Fruit fly (Drosophila melanogaster) whole organism, embryonic: ENCODE results near the gene CG15814.

Experiments used
- CG10209 ChIP-seq: fragments of 200-800 bp; sonication (Bioruptor generic); optimal IDR thresholded peaks from 3 replicates; lab custom pipeline; 2017; ENCODE audit warnings: missing biosample characterization, mild to moderate bottlenecking, missing genetic modification characterization, missing genetic modification reagents
- CG10366 ChIP-seq: fragments of 200-800 bp; sonication (Bioruptor generic); IDR thresholded peaks from 2 replicates; pipeline ENCODE4 v1.3.6; 2022; ENCODE audit warnings: missing biosample characterization, missing genetic modification characterization
- CG11085 ChIP-seq: fragments of 200-800 bp; sonication (Bioruptor generic); IDR thresholded peaks from 2 replicates; pipeline ENCODE4 v1.3.6; 2022; ENCODE audit warnings: missing biosample characterization, missing genetic modification characterization
- CG11504 ChIP-seq: fragments of 200-800 bp; sonication (Bioruptor generic); optimal IDR thresholded peaks from 3 replicates; lab custom pipeline; 2019; ENCODE audit warnings: missing biosample characterization, mild to moderate bottlenecking, missing genetic modification characterization, moderate library complexity
- CG13296 ChIP-seq: fragments of 200-800 bp; sonication (Bioruptor generic); optimal IDR thresholded peaks from 3 replicates; lab custom pipeline; 2018; ENCODE audit warnings: missing biosample characterization, mild to moderate bottlenecking, missing genetic modification characterization
- CG17802 ChIP-seq: fragments of 200-800 bp; sonication (Bioruptor generic); optimal IDR thresholded peaks from 2 replicates; lab custom pipeline; 2018; ENCODE audit warnings: missing biosample characterization, mild to moderate bottlenecking, missing genetic modification characterization, moderate library complexity
- CG1832 ChIP-seq: fragments of 200-800 bp; sonication (Bioruptor generic); optimal IDR thresholded peaks from 2 replicates; lab custom pipeline; 2017; ENCODE audit warnings: missing biosample characterization, mild to moderate bottlenecking, missing genetic modification characterization, inconsistent platforms
- CG31365 ChIP-seq: fragments of 200-800 bp; sonication (Bioruptor generic); optimal IDR thresholded peaks from 2 replicates; lab custom pipeline; 2018; ENCODE audit warnings: missing biosample characterization, mild to moderate bottlenecking, missing genetic modification characterization
- CG3163 ChIP-seq: fragments of 200-800 bp; sonication (Bioruptor generic); optimal IDR thresholded peaks from 3 replicates; lab custom pipeline; 2016; ENCODE audit warnings: missing biosample characterization, missing genetic modification characterization
- CG32767 ChIP-seq: fragments of 200-800 bp; sonication (Bioruptor generic); IDR thresholded peaks from 2 replicates; pipeline ENCODE4 v1.3.6; 2022; ENCODE audit warnings: missing biosample characterization, missing genetic modification characterization
- CG6254 ChIP-seq: fragments of 200-800 bp; sonication (Bioruptor generic); optimal IDR thresholded peaks from 3 replicates; lab custom pipeline; 2017; ENCODE audit warnings: mild to moderate bottlenecking, missing biosample characterization, missing genetic modification reagents, missing genetic modification characterization
- CG8388 ChIP-seq: fragments of 200-800 bp; sonication (Bioruptor generic); optimal IDR thresholded peaks from 2 replicates; lab custom pipeline; 2019; ENCODE audit warnings: missing biosample characterization, mild to moderate bottlenecking, missing genetic modification characterization, moderate library complexity
- CG8478 ChIP-seq: fragments of >200 bp; optimal IDR thresholded peaks from 2 replicates; lab custom pipeline; 2018
- CG8944 ChIP-seq: fragments of 200-800 bp; sonication (Bioruptor generic); optimal IDR thresholded peaks from 3 replicates; lab custom pipeline; 2016; ENCODE audit warnings: missing biosample characterization, missing genetic modification characterization
- CG9727 ChIP-seq: fragments of 200-800 bp; sonication (Bioruptor generic); optimal IDR thresholded peaks from 3 replicates; lab custom pipeline; 2017; ENCODE audit warnings: missing biosample characterization, mild to moderate bottlenecking, missing genetic modification characterization
- CoRest ChIP-seq: fragments of 200-800 bp; sonication (Bioruptor generic); optimal IDR thresholded peaks from 3 replicates; lab custom pipeline; 2018; ENCODE audit warnings: missing biosample characterization, mild to moderate bottlenecking, missing genetic modification characterization, moderate library complexity
- Dip3 ChIP-seq: fragments of 200-800 bp; sonication (Bioruptor generic); optimal IDR thresholded peaks from 3 replicates; lab custom pipeline; 2016; ENCODE audit warnings: missing biosample characterization, missing genetic modification characterization
- Dll ChIP-seq: fragments of 200-800 bp; sonication (Bioruptor generic); IDR thresholded peaks from 4 replicates; pipeline ENCODE4 v1.3.6; 2022; ENCODE audit warnings: missing biosample characterization, missing genetic modification characterization; ENCODE audit not compliant: partially characterized antibody
- Dref ChIP-seq: fragments of 200-800 bp; sonication (Bioruptor generic); IDR thresholded peaks from 2 replicates; pipeline ENCODE4 v1.3.6; 2022; ENCODE audit warnings: missing biosample characterization, missing genetic modification characterization
- Drgx ChIP-seq: fragments of 200-800 bp; sonication (Bioruptor generic); IDR thresholded peaks from 2 replicates; pipeline ENCODE4 v1.3.6; 2022; ENCODE audit warnings: missing biosample characterization, missing genetic modification characterization
- ERR ChIP-seq: fragments of 200-800 bp; sonication (Bioruptor generic); optimal IDR thresholded peaks from 2 replicates; lab custom pipeline; 2016; ENCODE audit warnings: missing biosample characterization, missing genetic modification characterization
- Gug ChIP-seq: fragments of 200-800 bp; sonication (Bioruptor generic); IDR thresholded peaks from 4 replicates; pipeline ENCODE4 v1.3.6; 2022; ENCODE audit warnings: missing biosample characterization, missing genetic modification characterization
- HmgZ ChIP-seq: fragments of 200-800 bp; sonication (Bioruptor generic); optimal IDR thresholded peaks from 2 replicates; lab custom pipeline; 2018; ENCODE audit warnings: missing biosample characterization, mild to moderate bottlenecking, missing genetic modification characterization
- Hr51 ChIP-seq, 2 experiments: fragments of 200-800 bp; sonication (Bioruptor generic); optimal IDR thresholded peaks; 2 replicates in 1 of 2; 3 replicates in 1 of 2; lab custom pipeline; 2016 to 2018; ENCODE audit warnings: missing biosample characterization in 2 of 2, missing genetic modification characterization in 2 of 2, mild to moderate bottlenecking in 1 of 2, moderate library complexity in 1 of 2
- NK7.1 ChIP-seq: fragments of 200-800 bp; sonication (Bioruptor generic); optimal IDR thresholded peaks from 3 replicates; lab custom pipeline; 2016; ENCODE audit warnings: missing biosample characterization, missing genetic modification characterization
- bsh ChIP-seq, 2 experiments: fragments of 200-800 bp; sonication (Bioruptor generic); optimal IDR thresholded peaks; 2 replicates each; lab custom pipeline; 2017 to 2018; ENCODE audit warnings: mild to moderate bottlenecking in 2 of 2, missing biosample characterization in 2 of 2, missing genetic modification characterization in 2 of 2, moderate library complexity in 1 of 2
- btn ChIP-seq: fragments of 200-800 bp; sonication (Bioruptor generic); optimal IDR thresholded peaks from 2 replicates; lab custom pipeline; 2016; ENCODE audit warnings: missing biosample characterization, missing genetic modification characterization
- cad ChIP-seq: fragments of >200 bp; optimal IDR thresholded peaks from 2 replicates; lab custom pipeline; 2017; ENCODE audit warnings: missing biosample characterization, missing genetic modification characterization
- chinmo ChIP-seq: fragments of 200-800 bp; sonication (Bioruptor generic); IDR thresholded peaks from 4 replicates; pipeline ENCODE4 v1.3.6; 2022; ENCODE audit warnings: missing biosample characterization, missing genetic modification characterization; ENCODE audit not compliant: partially characterized antibody
- emc ChIP-seq: fragments of 200-800 bp; sonication (Bioruptor generic); optimal IDR thresholded peaks from 2 replicates; lab custom pipeline; 2016; ENCODE audit warnings: missing biosample characterization, missing genetic modification characterization
- ems ChIP-seq: fragments of 200-800 bp; sonication (Bioruptor generic); optimal IDR thresholded peaks from 3 replicates; lab custom pipeline; 2016; ENCODE audit warnings: missing biosample characterization, missing genetic modification characterization
- fd102C ChIP-seq: fragments of 200-800 bp; sonication (Bioruptor generic); optimal IDR thresholded peaks from 2 replicates; lab custom pipeline; 2018; ENCODE audit warnings: missing biosample characterization, mild to moderate bottlenecking, missing genetic modification characterization, moderate library complexity
- gem ChIP-seq: fragments of 200-800 bp; sonication (Bioruptor generic); optimal IDR thresholded peaks from 2 replicates; lab custom pipeline; 2019; ENCODE audit warnings: missing biosample characterization, mild to moderate bottlenecking, missing genetic modification characterization, moderate library complexity
- kni ChIP-seq: fragments of 200-800 bp; sonication (Bioruptor generic); optimal IDR thresholded peaks from 3 replicates; lab custom pipeline; 2017; ENCODE audit warnings: mild to moderate bottlenecking, missing biosample characterization, missing genetic modification reagents, missing genetic modification characterization
- lab ChIP-seq: fragments of 200-800 bp; sonication (Bioruptor generic); optimal IDR thresholded peaks from 3 replicates; lab custom pipeline; 2017; ENCODE audit warnings: missing biosample characterization, missing genetic modification characterization, mild to moderate bottlenecking, moderate library complexity, missing genetic modification reagents
- lbe ChIP-seq: fragments of 200-800 bp; sonication (Bioruptor generic); optimal IDR thresholded peaks from 2 replicates; lab custom pipeline; 2016; ENCODE audit warnings: missing biosample characterization, mild to moderate bottlenecking, missing genetic modification characterization
- nom ChIP-seq: fragments of 200-800 bp; sonication (Bioruptor generic); optimal IDR thresholded peaks from 2 replicates; lab custom pipeline; 2017; ENCODE audit warnings: missing biosample characterization, missing genetic modification characterization, mild to moderate bottlenecking, moderate library complexity, missing genetic modification reagents
- peb ChIP-seq: fragments of 200-800 bp; sonication (Bioruptor generic); IDR thresholded peaks from 2 replicates; pipeline ENCODE4 v1.3.6; 2022; ENCODE audit warnings: missing biosample characterization, missing genetic modification characterization
- pho ChIP-seq: fragments of 200-800 bp; sonication (Bioruptor generic); optimal IDR thresholded peaks from 2 replicates; lab custom pipeline; 2016; ENCODE audit warnings: missing biosample characterization, missing genetic modification characterization
- rib ChIP-seq: fragments of 200-800 bp; sonication (Bioruptor generic); IDR thresholded peaks from 2 replicates; pipeline ENCODE4 v1.3.6; 2022; ENCODE audit warnings: missing biosample characterization, missing genetic modification characterization
- row ChIP-seq: fragments of 200-800 bp; sonication (Bioruptor generic); IDR thresholded peaks from 3 replicates; pipeline ENCODE4 v1.3.6; 2022; ENCODE audit warnings: missing biosample characterization, missing genetic modification characterization
- scrt ChIP-seq: fragments of 200-800 bp; sonication (Bioruptor generic); optimal IDR thresholded peaks from 2 replicates; lab custom pipeline; 2018; ENCODE audit warnings: missing biosample characterization, mild to moderate bottlenecking, missing genetic modification characterization, moderate library complexity
- sd ChIP-seq: fragments of 200-800 bp; sonication (Bioruptor generic); optimal IDR thresholded peaks from 3 replicates; lab custom pipeline; 2018; ENCODE audit warnings: missing biosample characterization, mild to moderate bottlenecking, missing genetic modification characterization, moderate library complexity
- sna ChIP-seq: fragments of 200-800 bp; sonication (Bioruptor generic); IDR thresholded peaks from 2 replicates; pipeline ENCODE4 v1.3.6; 2022; ENCODE audit warnings: missing biosample characterization, missing genetic modification characterization; ENCODE audit not compliant: partially characterized antibody
- sr ChIP-seq: fragments of 200-800 bp; sonication (Bioruptor generic); IDR thresholded peaks from 3 replicates; pipeline ENCODE4 v1.3.6; 2022; ENCODE audit warnings: missing biosample characterization, missing genetic modification characterization
- stwl ChIP-seq: fragments of 200-800 bp; sonication (Bioruptor generic); optimal IDR thresholded peaks from 3 replicates; lab custom pipeline; 2018; ENCODE audit warnings: missing biosample characterization, mild to moderate bottlenecking, missing genetic modification characterization, moderate library complexity
- unc-4 ChIP-seq: fragments of 200-800 bp; sonication (Bioruptor generic); IDR thresholded peaks from 2 replicates; pipeline ENCODE4 v1.3.6; 2022; ENCODE audit warnings: missing biosample characterization, missing genetic modification characterization; ENCODE audit not compliant: partially characterized antibody
- zfh2 ChIP-seq: fragments of 200-800 bp; sonication (Bioruptor generic); optimal IDR thresholded peaks from 2 replicates; lab custom pipeline; 2016; ENCODE audit warnings: missing biosample characterization, missing genetic modification characterization

Gene CG15814

DNA sequence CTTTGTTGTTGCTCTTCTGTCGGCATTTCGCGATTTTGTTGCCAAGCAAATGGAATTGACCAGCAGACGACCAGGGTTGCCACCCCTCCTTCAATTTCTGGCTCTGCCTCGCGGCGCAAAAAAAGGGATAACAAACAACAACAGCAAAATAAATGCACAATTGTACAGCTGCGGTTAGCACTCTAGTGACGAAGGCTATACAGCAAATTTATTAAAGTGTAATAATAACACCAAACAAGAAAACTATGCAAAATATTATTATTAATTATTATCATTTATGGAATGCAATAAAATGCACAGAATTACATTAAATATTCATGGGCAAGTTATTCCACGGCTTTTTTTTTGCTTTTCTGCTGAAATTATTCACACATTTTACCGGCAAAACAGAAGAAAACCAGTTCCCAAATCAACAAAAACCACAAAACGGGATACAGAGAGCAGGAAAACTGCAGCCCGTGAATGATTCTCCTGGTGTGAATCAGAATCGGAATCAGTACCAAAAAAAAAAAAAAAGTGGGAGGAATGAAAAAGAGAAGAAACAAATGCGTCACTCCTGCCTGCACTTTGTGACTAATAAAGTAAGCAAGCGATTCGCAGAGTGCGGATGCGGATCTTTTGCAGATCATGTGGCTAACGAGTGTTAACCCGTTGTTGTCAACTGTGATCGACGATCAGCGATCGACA lies 29.2 kb upstream of the CG15814 start:
- TF ChIP-seq fd102C (GFP tag; lab: Kevin White, UChicago) (no peak), CG11085 (GFP tag; lab: Robert Waterston, UW) (no peak), bsh (GFP tag; optimal IDR thresholded peaks at IDR 0.05; lab: Kevin White, UChicago) (peak in 1 of 2 experiments; percentile 38), CG11504 (tag; lab: Kevin White, UChicago) (peak; percentile 3), gem (tag; lab: Kevin White, UChicago) (peak; percentile 10), ERR (no peak), scrt (no peak), nom (GFP tag; lab: Kevin White, UChicago) (peak; percentile 77), Hr51 (GFP tag; optimal IDR thresholded peaks at IDR 0.05; lab: Kevin White, UChicago) (peak in 1 of 2 experiments; percentile 7), emc (GFP tag; lab: Kevin White, UChicago) (no peak), lbe (GFP tag; lab: Kevin White, UChicago) (peak; percentile 65), CoRest (tag; lab: Kevin White, UChicago) (no peak), CG8944 (no peak), CG17802 (no peak), CG6254 (GFP tag; lab: Kevin White, UChicago) (no peak), row (GFP tag; lab: Robert Waterston, UW) (peak; percentile 11; the same call in 1 of the 3 replicates), zfh2 (GFP tag; lab: Kevin White, UChicago) (no peak), Dip3 (no peak), Drgx (GFP tag; lab: Robert Waterston, UW) (peak; percentile 36; the same call in 1 of the 2 replicates), CG31365 (tag; lab: Kevin White, UChicago) (no peak)

DNA sequence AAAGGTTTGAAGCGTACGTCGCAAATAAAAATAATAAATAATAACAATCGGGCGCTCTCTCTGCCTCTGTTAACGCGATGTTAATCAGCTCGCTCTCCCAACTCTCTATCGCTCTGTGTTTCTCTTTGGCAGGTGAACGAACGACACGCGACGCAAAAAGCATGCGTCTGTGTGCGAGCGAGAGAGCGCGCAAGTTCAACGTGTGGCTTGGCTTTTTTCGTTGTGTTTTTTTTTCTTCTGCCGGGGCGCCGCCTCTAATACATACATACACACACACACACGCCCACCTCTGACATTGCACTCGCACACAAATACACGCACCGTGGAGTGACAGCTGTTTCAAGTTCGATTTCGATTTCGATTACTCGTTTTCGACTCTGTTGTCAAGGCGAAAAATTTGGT lies 28.5 kb upstream of the CG15814 start:
- TF ChIP-seq Dll (GFP tag; lab: Robert Waterston, UW) (peak; percentile 10; the same call in 1 of the 4 replicates), CG6254 (GFP tag; lab: Kevin White, UChicago) (no peak), Dref (GFP tag; lab: Robert Waterston, UW) (peak; percentile 42), sna (GFP tag; lab: Robert Waterston, UW) (0 out of 2 replicates have a peak, but pooled peaks have one; percentile 33), kni (GFP tag; lab: Kevin White, UChicago) (peak; percentile 2), lab (no peak), CG1832 (peak; percentile 34), CG10366 (GFP tag; lab: Robert Waterston, UW) (no peak), rib (peak; percentile 48; the same call in 1 of the 2 replicates), stwl (tag; lab: Kevin White, UChicago) (peak; percentile 27), CG32767 (peak; percentile 45; the same call in 1 of the 2 replicates), CG8388 (GFP tag; lab: Kevin White, UChicago) (no peak), unc-4 (GFP tag; lab: Robert Waterston, UW) (peak; percentile 36; the same call in 1 of the 2 replicates), chinmo (GFP tag; lab: Robert Waterston, UW) (peak; percentile 96), NK7.1 (GFP tag; lab: Kevin White, UChicago) (no peak), Gug (GFP tag; lab: Robert Waterston, UW) (no peak), CG9727 (peak; percentile 25), CG3163 (GFP tag; lab: Kevin White, UChicago) (peak; percentile 74), cad (GFP tag; lab: Kevin White, UChicago) (no peak), CG8478 (peak; percentile 46), CG10209 (GFP tag; lab: Kevin White, UChicago) (no peak), HmgZ (tag; lab: Kevin White, UChicago) (no peak), CG13296 (no peak), pho (no peak), ems (GFP tag; lab: Kevin White, UChicago) (no peak), sd (peak; percentile 48), btn (GFP tag; lab: Kevin White, UChicago) (no peak), sr (peak; percentile 79), peb (no peak)
